Worm (Caenorhabditis elegans) whole organism, L3 larva: ENCODE results near the gene cyp-33C8.
A peak's percentile ranks its signal among the peaks of the same experiment; 100 is the strongest.

Experiments used
- R02D3.7 ChIP-seq: fragments of 150-350 bp; optimal IDR thresholded peaks from 2 replicates; lab custom pipeline; 2014; ENCODE audit warnings: missing biosample characterization, missing genetic modification characterization
- ZK546.5 ChIP-seq: sonication (generic microtip); optimal IDR thresholded peaks from 2 replicates; lab custom pipeline; 2017; ENCODE audit warnings: missing biosample characterization, missing genetic modification characterization
- aly-2 ChIP-seq: fragments of 150-350 bp; optimal IDR thresholded peaks from 2 replicates; lab custom pipeline; 2014; ENCODE audit warnings: missing biosample characterization, missing genetic modification characterization
- ama-1 ChIP-seq: fragments of 150-350 bp; optimal IDR thresholded peaks from 2 replicates; lab custom pipeline; 2018
- ceh-16 ChIP-seq: sonication (generic microtip); optimal IDR thresholded peaks from 2 replicates; lab custom pipeline; 2017; ENCODE audit warnings: missing biosample characterization, missing genetic modification characterization
- ceh-28 ChIP-seq: fragments of 150-350 bp; optimal IDR thresholded peaks from 2 replicates; lab custom pipeline; 2014; ENCODE audit warnings: missing biosample characterization, missing genetic modification reagents, missing genetic modification characterization
- ceh-82 ChIP-seq: fragments of 150-350 bp; optimal IDR thresholded peaks from 2 replicates; lab custom pipeline; 2014; ENCODE audit warnings: missing biosample characterization, missing genetic modification characterization
- ceh-9 ChIP-seq: sonication (generic microtip); optimal IDR thresholded peaks from 2 replicates; lab custom pipeline; 2018; ENCODE audit warnings: missing biosample characterization, missing genetic modification characterization
- egl-27 ChIP-seq: sonication (generic microtip); optimal IDR thresholded peaks from 4 replicates; lab custom pipeline; 2017; ENCODE audit warnings: missing biosample characterization, missing genetic modification reagents, missing genetic modification characterization
- egl-5 ChIP-seq: fragments of 150-350 bp; optimal IDR thresholded peaks from 2 replicates; lab custom pipeline; 2017; ENCODE audit warnings: missing biosample characterization, missing genetic modification reagents, missing genetic modification characterization, inconsistent platforms
- elt-1 ChIP-seq: fragments of 150-350 bp; optimal IDR thresholded peaks from 2 replicates; lab custom pipeline; 2014; ENCODE audit warnings: missing biosample characterization, missing genetic modification characterization
- elt-2 ChIP-seq: sonication (generic microtip); optimal IDR thresholded peaks from 2 replicates; lab custom pipeline; 2016; ENCODE audit warnings: missing genetic modification reagents, mild to moderate bottlenecking, missing genetic modification characterization, missing compliant biosample characterization
- elt-3 ChIP-seq, 3 experiments: fragments of 150-350 bp in 1 of 3; sonication (generic microtip) in 2 of 3; optimal IDR thresholded peaks; 2 replicates in 2 of 3; 4 replicates in 1 of 3; lab custom pipeline; 2014 to 2017; ENCODE audit warnings: missing biosample characterization in 3 of 3, missing genetic modification characterization in 3 of 3
- eor-1 ChIP-seq, 2 experiments: fragments of 150-350 bp; optimal IDR thresholded peaks; 2 replicates each; lab custom pipeline; 2014 to 2018; ENCODE audit warnings: missing biosample characterization in 2 of 2, missing genetic modification characterization in 2 of 2
- fkh-10 ChIP-seq: sonication (generic microtip); optimal IDR thresholded peaks from 2 replicates; lab custom pipeline; 2017; ENCODE audit warnings: missing biosample characterization, missing genetic modification reagents, missing genetic modification characterization
- fkh-2 ChIP-seq: fragments of 150-350 bp; optimal IDR thresholded peaks from 2 replicates; lab custom pipeline; 2014; ENCODE audit warnings: missing biosample characterization, missing genetic modification reagents, missing genetic modification characterization
- fos-1 ChIP-seq: fragments of 150-350 bp; optimal IDR thresholded peaks from 2 replicates; lab custom pipeline; 2014; ENCODE audit warnings: missing biosample characterization, missing genetic modification characterization
- hmg-11 ChIP-seq: sonication (generic microtip); optimal IDR thresholded peaks from 2 replicates; lab custom pipeline; 2016; ENCODE audit warnings: missing genetic modification characterization, missing compliant biosample characterization
- jun-1 ChIP-seq: fragments of 150-350 bp; optimal IDR thresholded peaks from 2 replicates; lab custom pipeline; 2014; ENCODE audit warnings: missing biosample characterization, missing genetic modification reagents, missing genetic modification characterization
- lin-15B ChIP-seq: fragments of 150-350 bp; optimal IDR thresholded peaks from 2 replicates; lab custom pipeline; 2014; ENCODE audit warnings: missing biosample characterization, missing genetic modification characterization
- lin-39 ChIP-seq: fragments of 150-350 bp; optimal IDR thresholded peaks from 2 replicates; lab custom pipeline; 2018; ENCODE audit warnings: missing biosample characterization, missing genetic modification reagents, missing genetic modification characterization
- lsy-12 ChIP-seq: sonication (generic microtip); optimal IDR thresholded peaks from 2 replicates; lab custom pipeline; 2016; ENCODE audit warnings: mild to moderate bottlenecking, missing genetic modification characterization, missing compliant biosample characterization
- mdl-1 ChIP-seq: fragments of 150-350 bp; optimal IDR thresholded peaks from 2 replicates; lab custom pipeline; 2014; ENCODE audit warnings: missing biosample characterization, missing genetic modification characterization
- mml-1 ChIP-seq: fragments of 150-350 bp; sonication (generic microtip); optimal IDR thresholded peaks from 3 replicates; lab custom pipeline; 2014; ENCODE audit warnings: missing biosample characterization, missing genetic modification characterization
- nfya-1 ChIP-seq: sonication (generic microtip); optimal IDR thresholded peaks from 2 replicates; lab custom pipeline; 2017; ENCODE audit warnings: missing genetic modification characterization, mild to moderate bottlenecking, missing compliant biosample characterization, antibody characterized with exemption, moderate library complexity; ENCODE audit not compliant: insufficient read depth
- nhr-11 ChIP-seq: fragments of 150-350 bp; optimal IDR thresholded peaks from 2 replicates; lab custom pipeline; 2014; ENCODE audit warnings: missing biosample characterization, missing genetic modification characterization
- nhr-12 ChIP-seq: fragments of 150-350 bp; optimal IDR thresholded peaks from 2 replicates; lab custom pipeline; 2014; ENCODE audit warnings: missing biosample characterization, missing genetic modification characterization
- nhr-23 ChIP-seq: fragments of 150-350 bp; optimal IDR thresholded peaks from 2 replicates; lab custom pipeline; 2014; ENCODE audit warnings: missing biosample characterization, missing genetic modification reagents, missing genetic modification characterization
- nhr-237 ChIP-seq: fragments of 150-350 bp; optimal IDR thresholded peaks from 2 replicates; lab custom pipeline; 2014; ENCODE audit warnings: missing biosample characterization, missing genetic modification characterization
- nhr-28 ChIP-seq: fragments of 150-350 bp; optimal IDR thresholded peaks from 2 replicates; lab custom pipeline; 2014; ENCODE audit warnings: missing biosample characterization, missing genetic modification characterization
- nhr-43 ChIP-seq: sonication (generic microtip); optimal IDR thresholded peaks from 2 replicates; lab custom pipeline; 2016; ENCODE audit warnings: mild to moderate bottlenecking, missing genetic modification characterization, missing compliant biosample characterization; ENCODE audit not compliant: poor library complexity, severe bottlenecking
- nhr-67 ChIP-seq: fragments of 150-350 bp; optimal IDR thresholded peaks from 2 replicates; lab custom pipeline; 2014; ENCODE audit warnings: missing biosample characterization, missing genetic modification characterization
- nhr-76 ChIP-seq: fragments of 150-350 bp; sonication (generic microtip); optimal IDR thresholded peaks from 5 replicates; lab custom pipeline; 2014; ENCODE audit warnings: missing biosample characterization, missing genetic modification characterization
- nhr-77 ChIP-seq: fragments of 150-350 bp; optimal IDR thresholded peaks from 2 replicates; lab custom pipeline; 2014; ENCODE audit warnings: missing biosample characterization, missing genetic modification characterization
- pha-4 ChIP-seq: fragments of 150-350 bp; optimal IDR thresholded peaks from 2 replicates; lab custom pipeline; 2014; ENCODE audit warnings: missing biosample characterization, missing genetic modification reagents, missing genetic modification characterization
- pqm-1 ChIP-seq: fragments of 150-350 bp; optimal IDR thresholded peaks from 2 replicates; lab custom pipeline; 2017; ENCODE audit warnings: missing biosample characterization, missing genetic modification characterization, inconsistent platforms
- sea-2 ChIP-seq: fragments of 150-350 bp; sonication (generic microtip); optimal IDR thresholded peaks from 4 replicates; lab custom pipeline; 2014; ENCODE audit warnings: missing biosample characterization, missing genetic modification reagents, missing genetic modification characterization
- skn-1 ChIP-seq: fragments of 150-350 bp; optimal IDR thresholded peaks from 2 replicates; lab custom pipeline; 2014; ENCODE audit warnings: missing biosample characterization, missing genetic modification characterization
- snpc-4 ChIP-seq: fragments of 150-350 bp; optimal IDR thresholded peaks from 2 replicates; lab custom pipeline; 2014; ENCODE audit warnings: missing biosample characterization, missing genetic modification characterization
- unc-39 ChIP-seq: sonication (generic microtip); optimal IDR thresholded peaks from 4 replicates; lab custom pipeline; 2017; ENCODE audit warnings: missing biosample characterization, missing genetic modification characterization
- unc-62 ChIP-seq: fragments of 150-350 bp; sonication (generic microtip); optimal IDR thresholded peaks from 4 replicates; lab custom pipeline; 2014; ENCODE audit warnings: missing biosample characterization, missing genetic modification reagents, missing genetic modification characterization
- zag-1 ChIP-seq: fragments of 150-350 bp; optimal IDR thresholded peaks from 2 replicates; lab custom pipeline; 2014; ENCODE audit warnings: missing biosample characterization, missing genetic modification characterization
- ztf-11 ChIP-seq: fragments of 150-350 bp; optimal IDR thresholded peaks from 2 replicates; lab custom pipeline; 2014; ENCODE audit warnings: missing biosample characterization, missing genetic modification characterization
- ztf-4 ChIP-seq: fragments of 150-350 bp; optimal IDR thresholded peaks from 2 replicates; lab custom pipeline; 2014; ENCODE audit warnings: missing biosample characterization, missing genetic modification characterization

cyp-33C8 gene

DNA sequence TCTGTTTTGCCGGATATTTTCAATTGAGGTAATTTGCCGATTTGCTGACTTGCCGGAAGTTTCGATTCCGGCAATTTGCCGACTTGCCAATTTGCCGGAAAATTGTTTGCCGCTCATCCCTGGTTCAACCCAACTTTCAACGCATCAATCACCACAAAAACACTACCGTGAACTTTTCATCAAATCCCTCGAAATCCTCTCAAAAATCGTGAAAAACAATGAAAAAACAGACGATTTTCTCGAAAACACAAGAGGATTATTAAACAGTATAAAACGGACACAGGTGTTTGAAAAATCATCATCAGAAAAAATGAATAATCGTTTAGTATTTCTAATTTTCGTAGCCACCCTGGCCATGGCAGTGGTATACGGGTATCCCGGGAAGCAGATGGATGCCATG, 36.4 kb downstream of the cyp-33C8 start, which contains the start of gene Y39H10A.1:
Y39H10A.1 (plus strand) TSS at position 301 of the 400 bp plus-strand sequence.
- no peak for TF ChIP-seq snpc-4
- TF ChIP-seq mdl-1 (tag; lab: Kevin White, UChicago), result no peak
- TF ChIP-seq ceh-9 (tag; lab: Kevin White, UChicago), result no peak
- TF ChIP-seq nhr-43, result no peak
- TF ChIP-seq nhr-237 (tag; lab: Kevin White, UChicago), result no peak
- TF ChIP-seq egl-5 (tag; lab: Kevin White, UChicago), result no peak
- no peak for TF ChIP-seq sea-2 (GFP tag; lab: Kevin White, UChicago)
- no peak for TF ChIP-seq pha-4 (tag; lab: Kevin White, UChicago)
- TF ChIP-seq elt-1 (tag; lab: Kevin White, UChicago), result no peak
- TF ChIP-seq nfya-1 (tag; lab: Kevin White, UChicago), result no peak
- no peak for TF ChIP-seq mml-1
- TF ChIP-seq ceh-82 (tag; lab: Kevin White, UChicago), result no peak
- no peak for TF ChIP-seq fkh-10 (GFP tag; lab: Kevin White, UChicago)
- no peak for TF ChIP-seq lin-39 (tag; lab: Kevin White, UChicago)
- TF ChIP-seq, all 47 proteins: peak for 0

DNA sequence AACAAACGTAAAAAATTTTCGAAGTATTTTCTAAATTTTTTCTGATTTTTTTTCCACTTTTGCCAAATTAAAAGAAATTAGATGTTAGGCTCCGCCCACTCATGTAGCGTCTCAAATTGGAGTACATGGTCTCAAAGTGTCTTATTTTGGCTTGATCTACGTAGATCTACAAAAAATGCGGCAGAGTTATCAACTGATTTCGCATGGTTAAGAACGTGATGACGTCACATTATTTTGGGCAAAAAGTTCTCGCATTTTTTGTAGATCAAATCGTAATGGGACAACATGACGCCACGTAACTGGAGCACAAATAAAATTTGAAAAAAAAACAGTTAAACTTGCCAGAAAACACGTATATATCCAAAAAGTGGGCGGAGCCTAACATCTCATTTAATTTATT, 41.5 kb downstream of the cyp-33C8 start:
- no peak for TF ChIP-seq elt-1 (tag; lab: Kevin White, UChicago)
- no peak for TF ChIP-seq skn-1
- no peak for TF ChIP-seq nhr-23 (tag; lab: Kevin White, UChicago)
- TF ChIP-seq fkh-10 (GFP tag; lab: Kevin White, UChicago), result no peak
- TF ChIP-seq R02D3.7 (tag; lab: Kevin White, UChicago), result no peak
- no peak for TF ChIP-seq ceh-28 (tag; lab: Kevin White, UChicago)
- TF ChIP-seq, all 47 proteins: peak for 0

ce11 chrV:3760839-3761238, 42.5 kb downstream of the cyp-33C8 start, which contains the start of gene oac-55:
TSS of gene oac-55 (plus strand) at chrV:3761139.
- no peak for TF ChIP-seq unc-62
- TF ChIP-seq elt-2 (tag; lab: Kevin White, UChicago), result no peak
- TF ChIP-seq elt-1 (tag; lab: Kevin White, UChicago), result no peak
- no peak for TF ChIP-seq zag-1 (tag; lab: Kevin White, UChicago)
- no peak for TF ChIP-seq egl-27 (tag; lab: Kevin White, UChicago)
- TF ChIP-seq fkh-10 (GFP tag; lab: Kevin White, UChicago), result no peak
- no peak for TF ChIP-seq pha-4 (tag; lab: Kevin White, UChicago)
- TF ChIP-seq nhr-237 (tag; lab: Kevin White, UChicago), result no peak
- TF ChIP-seq fkh-2 (tag; lab: Kevin White, UChicago), result no peak
- TF ChIP-seq nhr-77 (tag; lab: Kevin White, UChicago), result no peak
- TF ChIP-seq ceh-82 (tag; lab: Kevin White, UChicago), result no peak

- TF ChIP-seq lsy-12 (tag; lab: Kevin White, UChicago), result no peak
- TF ChIP-seq nhr-12 (tag; lab: Kevin White, UChicago), result no peak
- TF ChIP-seq jun-1 (tag; lab: Kevin White, UChicago), result no peak
- no peak for TF ChIP-seq ZK546.5 (tag; lab: Kevin White, UChicago)
- TF ChIP-seq nhr-11 (tag; lab: Kevin White, UChicago), result no peak
- TF ChIP-seq elt-1 (tag; lab: Kevin White, UChicago), result no peak
- no peak for TF ChIP-seq nhr-77 (tag; lab: Kevin White, UChicago)
- no peak for TF ChIP-seq ceh-16
- TF ChIP-seq lin-15B (tag; lab: Kevin White, UChicago), result peak; percentile 83
- TF ChIP-seq ceh-28 (tag; lab: Kevin White, UChicago), result no peak
- no peak for TF ChIP-seq egl-27 (tag; lab: Kevin White, UChicago)
- no peak for TF ChIP-seq hmg-11 (tag; lab: Kevin White, UChicago)
- TF ChIP-seq fos-1 (tag; lab: Kevin White, UChicago), result no peak
- TF ChIP-seq ceh-9 (tag; lab: Kevin White, UChicago), result no peak
- TF ChIP-seq aly-2 (tag; lab: Kevin White, UChicago), result no peak
- TF ChIP-seq nhr-237 (tag; lab: Kevin White, UChicago), result no peak
- TF ChIP-seq fkh-10 (GFP tag; lab: Kevin White, UChicago), result peak; percentile 15
- TF ChIP-seq R02D3.7 (tag; lab: Kevin White, UChicago), result peak; percentile 96
- no peak for TF ChIP-seq elt-3 (tag; optimal IDR thresholded peaks at IDR 0.05; lab: Kevin White, UChicago)
- TF ChIP-seq pqm-1 (tag; lab: Kevin White, UChicago), result peak; percentile 30
- no peak for TF ChIP-seq unc-39 (tag; lab: Kevin White, UChicago)
- TF ChIP-seq nhr-76 (tag; lab: Kevin White, UChicago), result no peak
- no peak for TF ChIP-seq sea-2 (GFP tag; lab: Kevin White, UChicago)
- no peak for TF ChIP-seq nhr-43
- peak; percentile 59 for TF ChIP-seq snpc-4
- TF ChIP-seq mdl-1 (tag; lab: Kevin White, UChicago), result no peak
- TF ChIP-seq ztf-4 (tag; lab: Kevin White, UChicago), result no peak
- TF ChIP-seq nhr-28, result no peak
- no peak for TF ChIP-seq eor-1 (tag; optimal IDR thresholded peaks at IDR 0.05; lab: Kevin White, UChicago)
- no peak for TF ChIP-seq mml-1
- TF ChIP-seq nfya-1 (tag; lab: Kevin White, UChicago), result no peak
- TF ChIP-seq egl-5 (tag; lab: Kevin White, UChicago), result peak; percentile 56
- TF ChIP-seq nhr-67 (tag; lab: Kevin White, UChicago), result no peak
- no peak for TF ChIP-seq zag-1 (tag; lab: Kevin White, UChicago)
- no peak for TF ChIP-seq ama-1
- TF ChIP-seq lin-39 (tag; lab: Kevin White, UChicago), result peak; percentile 15
- no peak for TF ChIP-seq ztf-11
- TF ChIP-seq elt-2 (tag; lab: Kevin White, UChicago), result no peak
Measured at ce11 chrV:3759419-3759915, 43.9 kb downstream of the cyp-33C8 start, which contains the start of gene chk-1. TSS of gene chk-1 (minus strand) at chrV:3759469.
